Worm (Caenorhabditis elegans) whole organism, late embryonic: ENCODE results near the gene F32G8.3.

Experiments used
- ama-1 ChIP-seq: fragments of 150-350 bp; optimal IDR thresholded peaks from 2 replicates; lab custom pipeline; 2014
- ceh-6 ChIP-seq: fragments of 200-800 bp; sonication (Bioruptor generic); optimal IDR thresholded peaks from 2 replicates; lab custom pipeline; 2018; ENCODE audit warnings: mild to moderate bottlenecking, missing genetic modification characterization, missing compliant biosample characterization
- hlh-30 ChIP-seq: sonication (generic microtip); optimal IDR thresholded peaks from 2 replicates; lab custom pipeline; 2017; ENCODE audit warnings: antibody characterized with exemption, missing genetic modification characterization, missing compliant biosample characterization; ENCODE audit not compliant: insufficient read depth
- hlh-6 ChIP-seq: sonication (generic microtip); optimal IDR thresholded peaks from 2 replicates; lab custom pipeline; 2016; ENCODE audit warnings: missing genotype, missing genetic modification characterization, missing compliant biosample characterization
- hlh-8 ChIP-seq: sonication (generic microtip); optimal IDR thresholded peaks from 2 replicates; lab custom pipeline; 2016; ENCODE audit warnings: missing genotype, missing genetic modification characterization, missing compliant biosample characterization
- lin-11 ChIP-seq: fragments of 200-800 bp; sonication (Bioruptor generic); optimal IDR thresholded peaks from 2 replicates; lab custom pipeline; 2018; ENCODE audit warnings: mild to moderate bottlenecking, missing genetic modification characterization, missing compliant biosample characterization
- pha-4 ChIP-seq: fragments of 150-350 bp; optimal IDR thresholded peaks from 2 replicates; lab custom pipeline; 2018; ENCODE audit warnings: missing biosample characterization, missing genetic modification reagents, missing genetic modification characterization
- unc-86 ChIP-seq: sonication (generic microtip); optimal IDR thresholded peaks from 2 replicates; lab custom pipeline; 2016; ENCODE audit warnings: missing genetic modification characterization, missing compliant biosample characterization
- zip-5 ChIP-seq: sonication (generic microtip); optimal IDR thresholded peaks from 2 replicates; lab custom pipeline; 2016; ENCODE audit warnings: missing genetic modification characterization, missing compliant biosample characterization

ce11 chrV:10571523-10571922, 16.4 kb upstream of the F32G8.3 start:
- TF ChIP-seq ceh-6 (GFP tag; lab: Kevin White, UChicago) (no peak), lin-11 (tag; lab: Kevin White, UChicago) (no peak), unc-86 (tag; lab: Kevin White, UChicago) (no peak), pha-4 (tag; lab: Kevin White, UChicago) (no peak), ama-1 (lab: Kevin White, UChicago) (no peak), zip-5 (tag; lab: Kevin White, UChicago) (no peak), hlh-8 (tag; lab: Kevin White, UChicago) (no peak), hlh-6 (tag; lab: Kevin White, UChicago) (no peak), hlh-30 (no peak)
